Fruit fly (Drosophila melanogaster) whole organism, adult: ENCODE results near the gene Cpr64Aa.

Experiments used
- CG14711 ChIP-seq: fragments of 200-800 bp; sonication (Bioruptor generic); optimal IDR thresholded peaks from 2 replicates; lab custom pipeline; 2018; ENCODE audit warnings: missing biosample characterization, mild to moderate bottlenecking, missing genetic modification characterization, moderate library complexity
- CG1620 ChIP-seq: fragments of 200-800 bp; sonication (Bioruptor generic); optimal IDR thresholded peaks from 2 replicates; lab custom pipeline; 2016; ENCODE audit warnings: missing biosample characterization, missing genetic modification characterization
- CG5204 ChIP-seq: fragments of 200-800 bp; sonication (Bioruptor generic); optimal IDR thresholded peaks from 2 replicates; lab custom pipeline; 2016; ENCODE audit warnings: missing biosample characterization, missing genetic modification characterization
- CG7045 ChIP-seq: fragments of 200-800 bp; sonication (Bioruptor generic); optimal IDR thresholded peaks from 2 replicates; lab custom pipeline; 2017; ENCODE audit warnings: missing biosample characterization, mild to moderate bottlenecking, missing genetic modification characterization
- Crg-1 ChIP-seq: fragments of 200-800 bp; sonication (Bioruptor generic); optimal IDR thresholded peaks from 2 replicates; lab custom pipeline; 2016; ENCODE audit warnings: missing biosample characterization, missing genetic modification characterization
- cnc ChIP-seq, 2 experiments: fragments of >200 bp; optimal IDR thresholded peaks; 2 replicates each; lab custom pipeline; 2017
- pad ChIP-seq: fragments of 200-800 bp; sonication (Bioruptor generic); optimal IDR thresholded peaks from 3 replicates; lab custom pipeline; 2017; ENCODE audit warnings: missing biosample characterization, missing genetic modification characterization, mild to moderate bottlenecking, moderate library complexity, missing genetic modification reagents
- toe ChIP-seq: fragments of 200-800 bp; sonication (Bioruptor generic); optimal IDR thresholded peaks from 2 replicates; lab custom pipeline; 2016; ENCODE audit warnings: missing biosample characterization, missing genetic modification characterization

DNA sequence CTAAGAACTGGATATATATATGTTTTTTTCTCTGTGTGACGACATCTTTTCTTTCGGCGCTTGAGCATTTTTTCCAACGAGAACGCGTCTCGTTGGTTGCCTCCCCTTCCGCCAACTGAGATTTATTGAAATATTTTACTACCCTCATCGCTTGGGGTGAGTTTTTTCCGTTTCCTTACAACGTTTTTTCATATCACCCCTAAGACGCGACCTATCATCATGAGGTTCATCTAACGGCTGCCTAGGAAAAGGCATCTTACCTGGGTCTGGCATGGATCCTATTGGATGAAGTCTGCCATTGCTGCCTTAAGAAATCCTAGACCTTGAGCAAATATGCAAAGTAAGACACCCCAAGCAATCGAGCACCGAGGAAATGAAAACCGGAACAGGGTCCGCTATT, 49.7 kb downstream of the Cpr64Aa start:
- no peak for TF ChIP-seq Crg-1 (GFP tag; lab: Kevin White, UChicago)
- TF ChIP-seq CG14711 (tag; lab: Kevin White, UChicago): no peak
- TF ChIP-seq toe (GFP tag; lab: Kevin White, UChicago): no peak
- no peak for TF ChIP-seq pad (GFP tag; lab: Kevin White, UChicago)
- TF ChIP-seq CG7045 (GFP tag; lab: Kevin White, UChicago): no peak
- no peak for TF ChIP-seq CG1620 (GFP tag; lab: Kevin White, UChicago)
- no peak for TF ChIP-seq CG5204 (GFP tag; lab: Kevin White, UChicago)
- no peak for TF ChIP-seq cnc (optimal IDR thresholded peaks at IDR 0.05; lab: Kevin White, UChicago)
